Worm (Caenorhabditis elegans): ENCODE measurements around the gene perm-3.

Gene perm-3

ce11 chrIV:5370914-5371313, 23.7 kb downstream of the perm-3 start:
- TF ChIP-seq nhr-25 (tag; optimal IDR thresholded peaks at IDR 0.05): no peak
- no peak for TF ChIP-seq ceh-82 (tag; optimal IDR thresholded peaks at IDR 0.05)
- TF ChIP-seq lin-15B (tag; optimal IDR thresholded peaks at IDR 0.05): no peak
- peak; percentile 42 for TF ChIP-seq nhr-23 (tag; optimal IDR thresholded peaks at IDR 0.05)
- no peak for TF ChIP-seq nhr-67 (tag; optimal IDR thresholded peaks at IDR 0.05)
- no peak for TF ChIP-seq mdl-1 (tag; optimal IDR thresholded peaks at IDR 0.05)
- no peak for TF ChIP-seq ama-1 (optimal IDR thresholded peaks at IDR 0.05)
- TF ChIP-seq jun-1 (tag; optimal IDR thresholded peaks at IDR 0.05): no peak
- TF ChIP-seq nfya-1 (tag; optimal IDR thresholded peaks at IDR 0.05; ENCODE audit: insufficient read depth): peak; percentile 40
- TF ChIP-seq lin-39 (tag; optimal IDR thresholded peaks at IDR 0.05): no peak
- no peak for TF ChIP-seq pqm-1 (tag; optimal IDR thresholded peaks at IDR 0.05)

DNA sequence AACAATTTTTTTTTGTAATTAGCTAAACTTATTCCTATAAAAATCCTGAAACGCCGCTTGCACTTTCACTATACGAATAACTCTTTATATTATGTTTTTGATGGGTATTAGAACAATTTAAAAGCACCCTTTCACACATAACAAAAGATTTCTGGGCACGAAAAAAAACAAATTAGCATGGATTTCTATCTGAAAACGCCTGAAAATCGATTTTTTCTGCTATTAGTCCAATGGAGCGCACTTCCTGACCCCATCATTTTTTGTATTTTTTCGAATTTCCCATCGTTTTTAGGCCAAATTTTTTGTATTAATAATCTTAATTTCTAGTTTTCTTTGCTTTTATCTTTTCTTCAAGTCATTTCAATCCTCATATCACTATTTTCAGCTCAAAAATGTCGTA, 25.2 kb downstream of the perm-3 start, which contains the start of gene F41H10.3:
F41H10.3 (plus strand) TSS at position 388 of the 400 bp plus-strand sequence.
- TF ChIP-seq nhr-12 (tag; optimal IDR thresholded peaks at IDR 0.05) (no peak), lsy-12 (tag; optimal IDR thresholded peaks at IDR 0.05) (no peak), egl-27 (tag; optimal IDR thresholded peaks at IDR 0.05) (no peak), ceh-16 (tag; optimal IDR thresholded peaks at IDR 0.05) (no peak), unc-62 (GFP tag; optimal IDR thresholded peaks at IDR 0.05) (no peak), mdl-1 (tag; optimal IDR thresholded peaks at IDR 0.05) (no peak), nhr-11 (tag; optimal IDR thresholded peaks at IDR 0.05) (no peak), nhr-77 (tag; optimal IDR thresholded peaks at IDR 0.05) (no peak), ztf-11 (tag; optimal IDR thresholded peaks at IDR 0.05) (no peak), nhr-67 (tag; optimal IDR thresholded peaks at IDR 0.05) (no peak), pha-4 (tag; optimal IDR thresholded peaks at IDR 0.05) (no peak), daf-12 (tag; optimal IDR thresholded peaks at IDR 0.05) (no peak), fkh-10 (GFP tag; optimal IDR thresholded peaks at IDR 0.05) (no peak)

- TF ChIP-seq aly-2 (tag; optimal IDR thresholded peaks at IDR 0.05) (no peak), elt-3 (tag; optimal IDR thresholded peaks at IDR 0.05) (no peak), hmg-11 (tag; optimal IDR thresholded peaks at IDR 0.05) (peak; percentile 53), fkh-2 (tag; optimal IDR thresholded peaks at IDR 0.05) (no peak), tbx-2 (tag; optimal IDR thresholded peaks at IDR 0.05) (no peak), zag-1 (tag; optimal IDR thresholded peaks at IDR 0.05) (no peak), pqm-1 (tag; optimal IDR thresholded peaks at IDR 0.05) (no peak), nhr-12 (tag; optimal IDR thresholded peaks at IDR 0.05) (no peak), unc-62 (GFP tag; optimal IDR thresholded peaks at IDR 0.05) (no peak), fkh-10 (GFP tag; optimal IDR thresholded peaks at IDR 0.05) (no peak), ceh-16 (tag; optimal IDR thresholded peaks at IDR 0.05) (no peak), unc-39 (tag; optimal IDR thresholded peaks at IDR 0.05) (no peak), skn-1 (tag; optimal IDR thresholded peaks at IDR 0.05) (no peak), mml-1 (tag; optimal IDR thresholded peaks at IDR 0.05) (no peak), nhr-67 (tag; optimal IDR thresholded peaks at IDR 0.05) (no peak), mdl-1 (tag; optimal IDR thresholded peaks at IDR 0.05) (no peak), nfya-1 (tag; optimal IDR thresholded peaks at IDR 0.05; ENCODE audit: insufficient read depth) (peak; percentile 39), ama-1 (optimal IDR thresholded peaks at IDR 0.05) (peak; percentile 60), ceh-82 (tag; optimal IDR thresholded peaks at IDR 0.05) (no peak), jun-1 (tag; optimal IDR thresholded peaks at IDR 0.05) (no peak), R02D3.7 (tag; optimal IDR thresholded peaks at IDR 0.05) (no peak), fos-1 (tag; optimal IDR thresholded peaks at IDR 0.05) (no peak), nhr-28 (tag; optimal IDR thresholded peaks at IDR 0.05) (no peak), nhr-43 (tag; optimal IDR thresholded peaks at IDR 0.05; ENCODE audit: poor library complexity, severe bottlenecking) (no peak), ztf-11 (tag; optimal IDR thresholded peaks at IDR 0.05) (no peak), egl-27 (tag; optimal IDR thresholded peaks at IDR 0.05) (no peak), nhr-11 (tag; optimal IDR thresholded peaks at IDR 0.05) (no peak), ztf-4 (tag; optimal IDR thresholded peaks at IDR 0.05) (no peak), egl-5 (tag; optimal IDR thresholded peaks at IDR 0.05) (no peak), lin-39 (tag; optimal IDR thresholded peaks at IDR 0.05) (peak; percentile 31), nhr-76 (tag; optimal IDR thresholded peaks at IDR 0.05) (no peak), pha-4 (tag; optimal IDR thresholded peaks at IDR 0.05) (peak; percentile 37), elt-2 (tag; optimal IDR thresholded peaks at IDR 0.05) (peak; percentile 25), ZK546.5 (tag; optimal IDR thresholded peaks at IDR 0.05) (no peak), daf-12 (tag; optimal IDR thresholded peaks at IDR 0.05) (no peak), lin-15B (tag; optimal IDR thresholded peaks at IDR 0.05) (peak; percentile 70), ceh-28 (tag; optimal IDR thresholded peaks at IDR 0.05) (peak; percentile 70), nhr-25 (tag; optimal IDR thresholded peaks at IDR 0.05) (peak; percentile 58), ceh-9 (tag; optimal IDR thresholded peaks at IDR 0.05) (no peak), eor-1 (tag; optimal IDR thresholded peaks at IDR 0.05) (no peak), sea-2 (GFP tag; optimal IDR thresholded peaks at IDR 0.05) (no peak), nhr-23 (tag; optimal IDR thresholded peaks at IDR 0.05) (no peak), nhr-237 (tag; optimal IDR thresholded peaks at IDR 0.05) (no peak), snpc-4 (tag; optimal IDR thresholded peaks at IDR 0.05) (no peak), nhr-77 (tag; optimal IDR thresholded peaks at IDR 0.05) (no peak), elt-1 (tag; optimal IDR thresholded peaks at IDR 0.05) (no peak), lsy-12 (tag; optimal IDR thresholded peaks at IDR 0.05) (no peak)
Observed at ce11 chrIV:5368860-5369259, 25.7 kb downstream of the perm-3 start.

Data from whole organism, L3 larva.